Fruit fly (Drosophila melanogaster): ENCODE measurements around the gene CG43293.
A peak's percentile ranks its signal among the peaks of the same experiment; 100 is the strongest.
"Not testable (repeated sequence)": the region's sequence is repeated elsewhere in the genome, so short reads cannot be mapped to it uniquely, and the experiment has no call there.

Gene CG43293

dm6 chr3L:6149248-6149647, 35.7 kb upstream of the CG43293 start, which contains the start of gene Lcp65Ab1:
Lcp65Ab1 (plus strand) TSS chr3L:6149548.
- not testable (repeated sequence) for TF ChIP-seq CG12605 (GFP tag; IDR thresholded peaks at IDR 0.05); rn (GFP tag; IDR thresholded peaks at IDR 0.05); CG9948 (tag; optimal IDR thresholded peaks at IDR 0.05)

dm6 chr3L:6150757-6151354, 34.1 kb upstream of the CG43293 start, which contains the start of the genes Cpr65Ax2 and Lcp65Aa:
Cpr65Ax2 (minus strand) TSS chr3L:6150857.
Lcp65Aa (plus strand) TSS chr3L:6151304.
- not testable (repeated sequence) for TF ChIP-seq Ets98B (GFP tag; IDR thresholded peaks at IDR 0.05); CG10348 (GFP tag; IDR thresholded peaks at IDR 0.05); Pif1B (GFP tag; optimal IDR thresholded peaks at IDR 0.05)

- no peak for TF ChIP-seq CG15710 (tag; optimal IDR thresholded peaks at IDR 0.05)
- TF ChIP-seq rn (GFP tag; IDR thresholded peaks at IDR 0.05) = no peak
- TF ChIP-seq CG10348 (GFP tag; IDR thresholded peaks at IDR 0.05) = no peak
- no peak for TF ChIP-seq CG9948 (tag; optimal IDR thresholded peaks at IDR 0.05)
- TF ChIP-seq CG34367 (tag; optimal IDR thresholded peaks at IDR 0.05) = no peak
- no peak for TF ChIP-seq Pif1B (GFP tag; optimal IDR thresholded peaks at IDR 0.05)
- no peak for TF ChIP-seq CG13204 (GFP tag; optimal IDR thresholded peaks at IDR 0.05)
Measured at dm6 chr3L:6152531-6152930, 32.5 kb upstream of the CG43293 start, which contains the start of gene Acp65Aa. Acp65Aa (minus strand) TSS chr3L:6152745.

dm6 chr3L:6154951-6155394, 30.0 kb upstream of the CG43293 start:
- TF ChIP-seq CG9948 (tag; optimal IDR thresholded peaks at IDR 0.05) (no peak), Snoo (tag; optimal IDR thresholded peaks at IDR 0.05) (peak; percentile 43), Ets98B (GFP tag; IDR thresholded peaks at IDR 0.05) (peak; percentile 61; the same call in 1 of the 2 replicates), gl (tag; optimal IDR thresholded peaks at IDR 0.05) (peak; percentile 68), CG14655 (GFP tag; optimal IDR thresholded peaks at IDR 0.05) (no peak), fd96Ca (GFP tag; IDR thresholded peaks at IDR 0.05) (0 out of 3 replicates have a peak, but pooled peaks have one; percentile 42), CG8159 (tag; optimal IDR thresholded peaks at IDR 0.05) (peak; percentile 42), CG13204 (GFP tag; optimal IDR thresholded peaks at IDR 0.05) (peak; percentile 89), CG15710 (tag; optimal IDR thresholded peaks at IDR 0.05) (peak; percentile 65), Pif1B (GFP tag; optimal IDR thresholded peaks at IDR 0.05) (peak; percentile 71), EcR (GFP tag; optimal IDR thresholded peaks at IDR 0.05) (peak; percentile 73), CG32121 (GFP tag; IDR thresholded peaks at IDR 0.05) (peak; percentile 37; the same call in 1 of the 2 replicates), CG34367 (tag; optimal IDR thresholded peaks at IDR 0.05) (peak; percentile 59), CG12605 (GFP tag; IDR thresholded peaks at IDR 0.05) (peak; percentile 91), Pif1A (GFP tag; optimal IDR thresholded peaks at IDR 0.05) (peak; percentile 81), CG8301 (tag; optimal IDR thresholded peaks at IDR 0.05) (no peak), CG10348 (GFP tag; IDR thresholded peaks at IDR 0.05) (no peak), rn (GFP tag; IDR thresholded peaks at IDR 0.05) (no peak), CG4496 (GFP tag; IDR thresholded peaks at IDR 0.05) (peak; percentile 77), CG17806 (tag; optimal IDR thresholded peaks at IDR 0.05) (peak; percentile 35), D1 (tag; optimal IDR thresholded peaks at IDR 0.05) (no peak)

dm6 chr3L:6157327-6158032, 27.5 kb upstream of the CG43293 start, which contains the start of gene CG13297:
CG13297 (minus strand) TSS chr3L:6157377.
- TF ChIP-seq Pif1B (GFP tag; optimal IDR thresholded peaks at IDR 0.05) (no peak), CG4496 (GFP tag; IDR thresholded peaks at IDR 0.05) (no peak), CG32121 (GFP tag; IDR thresholded peaks at IDR 0.05) (no peak; the same call in 1 of the 2 replicates), CG9948 (tag; optimal IDR thresholded peaks at IDR 0.05) (no peak), CG17806 (tag; optimal IDR thresholded peaks at IDR 0.05) (no peak), CG8159 (tag; optimal IDR thresholded peaks at IDR 0.05) (no peak), CG14655 (GFP tag; optimal IDR thresholded peaks at IDR 0.05) (no peak), CG34367 (tag; optimal IDR thresholded peaks at IDR 0.05) (no peak), CG8301 (tag; optimal IDR thresholded peaks at IDR 0.05) (no peak), EcR (GFP tag; optimal IDR thresholded peaks at IDR 0.05) (no peak), D1 (tag; optimal IDR thresholded peaks at IDR 0.05) (no peak), gl (tag; optimal IDR thresholded peaks at IDR 0.05) (no peak), CG12605 (GFP tag; IDR thresholded peaks at IDR 0.05) (no peak), Pif1A (GFP tag; optimal IDR thresholded peaks at IDR 0.05) (no peak), CG10348 (GFP tag; IDR thresholded peaks at IDR 0.05) (no peak), Snoo (tag; optimal IDR thresholded peaks at IDR 0.05) (no peak), Ets98B (GFP tag; IDR thresholded peaks at IDR 0.05) (no peak), rn (GFP tag; IDR thresholded peaks at IDR 0.05) (no peak), fd96Ca (GFP tag; IDR thresholded peaks at IDR 0.05) (no peak)

- TF ChIP-seq CG15710 (tag; optimal IDR thresholded peaks at IDR 0.05) (no peak), Snoo (tag; optimal IDR thresholded peaks at IDR 0.05) (no peak), CG32121 (GFP tag; IDR thresholded peaks at IDR 0.05) (no peak), CG14655 (GFP tag; optimal IDR thresholded peaks at IDR 0.05) (no peak), CG12605 (GFP tag; IDR thresholded peaks at IDR 0.05) (no peak), CG10348 (GFP tag; IDR thresholded peaks at IDR 0.05) (no peak), CG9948 (tag; optimal IDR thresholded peaks at IDR 0.05) (no peak), CG8301 (tag; optimal IDR thresholded peaks at IDR 0.05) (no peak), Pif1A (GFP tag; optimal IDR thresholded peaks at IDR 0.05) (no peak), CG4496 (GFP tag; IDR thresholded peaks at IDR 0.05) (no peak), CG13204 (GFP tag; optimal IDR thresholded peaks at IDR 0.05) (no peak), gl (tag; optimal IDR thresholded peaks at IDR 0.05) (no peak), Ets98B (GFP tag; IDR thresholded peaks at IDR 0.05) (no peak), Pif1B (GFP tag; optimal IDR thresholded peaks at IDR 0.05) (no peak), rn (GFP tag; IDR thresholded peaks at IDR 0.05) (no peak), CG8159 (tag; optimal IDR thresholded peaks at IDR 0.05) (no peak), EcR (GFP tag; optimal IDR thresholded peaks at IDR 0.05) (no peak)
Measured at dm6 chr3L:6158530-6158929, 26.5 kb upstream of the CG43293 start, which contains the start of gene Cpr65Ay. Cpr65Ay (minus strand) TSS chr3L:6158630.

Data from whole organism, pupa.